Worm (Caenorhabditis elegans) whole organism, early embryonic: ENCODE data around the gene Y105C5A.1274.
"Not testable (repeated sequence)": the region's sequence is repeated elsewhere in the genome, so short reads cannot be mapped to it uniquely, and the experiment has no call there.

Source experiments
- B0310.2 ChIP-seq: sonication (generic microtip); optimal IDR thresholded peaks from 2 replicates; lab custom pipeline; 2016; ENCODE audit warnings: mild to moderate bottlenecking, missing genetic modification characterization, missing compliant biosample characterization
- F13C5.2 ChIP-seq: sonication (generic microtip); optimal IDR thresholded peaks from 2 replicates; lab custom pipeline; 2017; ENCODE audit warnings: mild to moderate bottlenecking, missing genetic modification characterization, inconsistent platforms, missing compliant biosample characterization
- aly-1 ChIP-seq: sonication (generic microtip); optimal IDR thresholded peaks from 2 replicates; lab custom pipeline; 2016; ENCODE audit warnings: missing genetic modification characterization, missing compliant biosample characterization
- ama-1 ChIP-seq: fragments of 150-350 bp; optimal IDR thresholded peaks from 2 replicates; lab custom pipeline; 2014
- ceh-13 ChIP-seq: fragments of 200-800 bp; sonication (Bioruptor generic); optimal IDR thresholded peaks from 2 replicates; lab custom pipeline; 2018; ENCODE audit warnings: mild to moderate bottlenecking, missing genetic modification characterization, missing compliant biosample characterization
- ceh-36 ChIP-seq: sonication (generic microtip); optimal IDR thresholded peaks from 2 replicates; lab custom pipeline; 2016; ENCODE audit warnings: missing genetic modification characterization, inconsistent platforms, missing compliant biosample characterization
- ets-7 ChIP-seq: sonication (generic microtip); optimal IDR thresholded peaks from 2 replicates; lab custom pipeline; 2016; ENCODE audit warnings: missing genotype, missing genetic modification characterization, missing compliant biosample characterization
- flt-1 ChIP-seq: fragments of 200-800 bp; sonication (Bioruptor generic); IDR thresholded peaks from 2 replicates; pipeline ENCODE4 v1.3.6; 2022; ENCODE audit warnings: missing genetic modification characterization, missing compliant biosample characterization
- hmbx-1 ChIP-seq: sonication (generic microtip); optimal IDR thresholded peaks from 2 replicates; lab custom pipeline; 2016; ENCODE audit warnings: mild to moderate bottlenecking, missing genetic modification characterization, missing compliant biosample characterization
- hmg-4 ChIP-seq: fragments of 200-800 bp; sonication (Bioruptor generic); optimal IDR thresholded peaks from 2 replicates; lab custom pipeline; 2018; ENCODE audit warnings: mild to moderate bottlenecking, missing genetic modification characterization, missing compliant biosample characterization
- hnd-1 ChIP-seq: sonication (generic microtip); optimal IDR thresholded peaks from 2 replicates; lab custom pipeline; 2016; ENCODE audit warnings: missing genetic modification characterization, missing compliant biosample characterization
- pes-1 ChIP-seq: fragments of 200-800 bp; sonication (Bioruptor generic); IDR thresholded peaks from 2 replicates; pipeline ENCODE4 v1.3.6; 2022; ENCODE audit warnings: missing genetic modification reagents, missing genetic modification characterization, missing compliant biosample characterization
- scrt-1 ChIP-seq: fragments of 200-800 bp; sonication (Bioruptor generic); IDR thresholded peaks from 2 replicates; pipeline ENCODE4 v1.3.6; 2022; ENCODE audit warnings: missing genetic modification characterization, missing compliant biosample characterization
- sea-1 ChIP-seq: fragments of 200-800 bp; sonication (Bioruptor generic); conservative IDR thresholded peaks from 2 replicates; pipeline ENCODE4 v1.3.6; 2022; ENCODE audit warnings: missing genetic modification characterization, missing compliant biosample characterization
- tbx-11 ChIP-seq: fragments of 200-800 bp; sonication (Bioruptor generic); IDR thresholded peaks from 2 replicates; pipeline ENCODE4 v1.3.6; 2022; ENCODE audit warnings: missing genetic modification characterization, missing compliant biosample characterization
- tbx-37 ChIP-seq: fragments of 200-800 bp; sonication (Bioruptor generic); conservative IDR thresholded peaks from 2 replicates; pipeline ENCODE4 v1.3.6; 2022; ENCODE audit warnings: missing genetic modification reagents, missing genetic modification characterization, missing compliant biosample characterization
- tra-4 ChIP-seq: sonication (generic microtip); optimal IDR thresholded peaks from 2 replicates; lab custom pipeline; 2017; ENCODE audit warnings: missing genetic modification characterization, missing compliant biosample characterization

Y105C5A.1274 gene

ce11 chrIV:15634240-15634789, at the start of gene Y105C5A.1274:
Y105C5A.1274 (plus strand) TSS chrIV:15634739.
- not testable (repeated sequence) for TF ChIP-seq scrt-1 (GFP tag; lab: Robert Waterston, UW); F13C5.2; hmg-4 (GFP tag; lab: Kevin White, UChicago)

DNA sequence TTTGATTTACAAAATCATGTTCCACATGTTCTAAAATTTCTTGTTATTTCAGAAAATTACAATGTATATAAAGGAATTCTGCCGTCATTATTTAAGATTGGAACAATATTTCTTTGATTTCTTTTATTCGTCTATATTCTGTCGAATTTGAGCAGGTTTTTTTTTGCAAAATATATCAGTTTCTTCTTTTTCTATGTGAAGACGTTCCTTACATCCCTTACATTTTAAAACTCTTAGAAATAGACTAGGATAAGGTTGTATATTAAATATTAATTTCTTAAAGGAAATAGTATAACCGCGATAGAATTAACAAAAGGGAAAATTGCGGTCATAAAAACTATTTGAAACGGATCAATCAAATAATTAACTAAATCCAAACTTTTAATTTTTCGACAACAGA, 45.7 kb upstream of the Y105C5A.1274 start:
- TF ChIP-seq F13C5.2 (no peak), ceh-13 (GFP tag; lab: Kevin White, UChicago) (no peak), pes-1 (GFP tag; lab: Robert Waterston, UW) (no peak), B0310.2 (tag; lab: Kevin White, UChicago) (no peak), sea-1 (no peak), flt-1 (GFP tag; lab: Robert Waterston, UW) (no peak), hmbx-1 (tag; lab: Kevin White, UChicago) (no peak), ceh-36 (tag; lab: Kevin White, UChicago) (no peak), ets-7 (tag; lab: Kevin White, UChicago) (no peak), hnd-1 (tag; lab: Kevin White, UChicago) (no peak), aly-1 (tag; lab: Kevin White, UChicago) (no peak), tbx-11 (no peak), tbx-37 (GFP tag; lab: Robert Waterston, UW) (no peak), tra-4 (no peak), ama-1 (lab: Kevin White, UChicago) (no peak), hmg-4 (GFP tag; lab: Kevin White, UChicago) (no peak)

ce11 chrIV:15590397-15590796, 44.1 kb upstream of the Y105C5A.1274 start, which contains the start of gene abu-5:
abu-5 (plus strand) TSS chrIV:15590697.
- TF ChIP-seq pes-1 (GFP tag; lab: Robert Waterston, UW); tbx-11; aly-1 (tag; lab: Kevin White, UChicago): not testable (repeated sequence)

ce11 chrIV:15591975-15592374, 42.6 kb upstream of the Y105C5A.1274 start:
- TF ChIP-seq flt-1 (GFP tag; lab: Robert Waterston, UW) (no peak), hmbx-1 (tag; lab: Kevin White, UChicago) (no peak)

DNA sequence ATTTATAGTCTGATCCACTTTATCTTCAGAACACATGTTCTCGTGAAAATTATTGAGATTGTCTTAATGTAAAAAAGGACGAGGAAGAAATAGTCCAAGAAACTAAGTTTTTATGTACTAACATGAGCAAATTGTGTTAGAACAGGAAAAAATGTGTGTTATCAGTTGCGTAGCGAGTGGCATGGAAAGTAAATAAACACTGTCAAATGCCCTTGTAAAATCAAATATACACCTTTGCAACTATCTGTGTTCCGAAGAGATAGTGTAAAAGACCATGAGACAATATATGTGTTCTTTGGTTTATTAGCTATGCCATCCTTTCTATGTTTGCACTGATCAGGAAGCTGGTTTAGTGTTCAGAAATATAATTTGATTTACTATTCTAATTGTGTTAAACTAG, 41.5 kb upstream of the Y105C5A.1274 start:
- TF ChIP-seq sea-1 (no peak), hmg-4 (GFP tag; lab: Kevin White, UChicago) (no peak), ets-7 (tag; lab: Kevin White, UChicago) (no peak), ama-1 (lab: Kevin White, UChicago) (no peak), ceh-13 (GFP tag; lab: Kevin White, UChicago) (no peak), ceh-36 (tag; lab: Kevin White, UChicago) (no peak), B0310.2 (tag; lab: Kevin White, UChicago) (no peak), hnd-1 (tag; lab: Kevin White, UChicago) (no peak)

ce11 chrIV:15594935-15595620, 39.5 kb upstream of the Y105C5A.1274 start, which contains the start of the genes pqn-78 and pqn-79:
pqn-78 (minus strand) TSS chrIV:15595035.
pqn-79 (plus strand) TSS chrIV:15595570.
- TF ChIP-seq aly-1 (tag; lab: Kevin White, UChicago); ets-7 (tag; lab: Kevin White, UChicago); scrt-1 (GFP tag; lab: Robert Waterston, UW): not testable (repeated sequence)

ce11 chrIV:15604194-15604593, 30.3 kb upstream of the Y105C5A.1274 start:
- TF ChIP-seq aly-1 (tag; lab: Kevin White, UChicago): no peak
- no peak for TF ChIP-seq ceh-36 (tag; lab: Kevin White, UChicago)
- no peak for TF ChIP-seq ceh-13 (GFP tag; lab: Kevin White, UChicago)
- TF ChIP-seq hnd-1 (tag; lab: Kevin White, UChicago): no peak
- no peak for TF ChIP-seq ets-7 (tag; lab: Kevin White, UChicago)
- TF ChIP-seq hmg-4 (GFP tag; lab: Kevin White, UChicago): no peak
- TF ChIP-seq tbx-37 (GFP tag; lab: Robert Waterston, UW): no peak
- no peak for TF ChIP-seq hmbx-1 (tag; lab: Kevin White, UChicago)
- TF ChIP-seq tbx-11: no peak
- TF ChIP-seq tra-4: no peak
- TF ChIP-seq sea-1: no peak
- no peak for TF ChIP-seq scrt-1 (GFP tag; lab: Robert Waterston, UW)
- TF ChIP-seq pes-1 (GFP tag; lab: Robert Waterston, UW): no peak
- TF ChIP-seq B0310.2 (tag; lab: Kevin White, UChicago): no peak
- no peak for TF ChIP-seq F13C5.2
- no peak for TF ChIP-seq ama-1 (lab: Kevin White, UChicago)
- TF ChIP-seq flt-1 (GFP tag; lab: Robert Waterston, UW): no peak

DNA sequence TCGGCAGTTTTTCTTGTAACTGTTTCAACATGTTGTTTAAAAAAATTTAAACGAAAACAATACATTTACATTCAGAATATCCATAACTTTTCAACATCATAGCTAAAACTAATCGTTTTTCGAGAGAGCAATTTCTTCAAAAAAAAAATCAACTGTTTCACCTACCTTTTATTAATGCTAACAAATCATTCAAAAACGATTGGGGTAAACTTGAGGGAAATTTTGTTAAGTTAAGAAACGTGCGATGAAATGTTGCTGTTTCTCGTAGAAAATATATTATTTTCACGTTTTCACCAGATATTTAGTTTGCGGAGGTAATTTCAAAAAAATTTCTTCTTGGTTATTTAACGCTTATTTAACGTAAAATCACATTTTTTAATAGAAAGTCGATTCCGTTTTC, 28.1 kb upstream of the Y105C5A.1274 start:
- TF ChIP-seq sea-1: no peak
- no peak for TF ChIP-seq aly-1 (tag; lab: Kevin White, UChicago)
- TF ChIP-seq ets-7 (tag; lab: Kevin White, UChicago): no peak
- TF ChIP-seq tra-4: no peak
- TF ChIP-seq ceh-13 (GFP tag; lab: Kevin White, UChicago): no peak
- TF ChIP-seq ama-1 (lab: Kevin White, UChicago): no peak
- no peak for TF ChIP-seq hmg-4 (GFP tag; lab: Kevin White, UChicago)
- no peak for TF ChIP-seq tbx-11
- no peak for TF ChIP-seq hmbx-1 (tag; lab: Kevin White, UChicago)
- TF ChIP-seq tbx-37 (GFP tag; lab: Robert Waterston, UW): no peak
- no peak for TF ChIP-seq ceh-36 (tag; lab: Kevin White, UChicago)
- TF ChIP-seq F13C5.2: no peak
- TF ChIP-seq hnd-1 (tag; lab: Kevin White, UChicago): no peak
- no peak for TF ChIP-seq B0310.2 (tag; lab: Kevin White, UChicago)
- no peak for TF ChIP-seq pes-1 (GFP tag; lab: Robert Waterston, UW)
- no peak for TF ChIP-seq scrt-1 (GFP tag; lab: Robert Waterston, UW)
- TF ChIP-seq flt-1 (GFP tag; lab: Robert Waterston, UW): no peak
